Worm (Caenorhabditis elegans): Measurements from ENCODE around the gene clp-9.

DNA sequence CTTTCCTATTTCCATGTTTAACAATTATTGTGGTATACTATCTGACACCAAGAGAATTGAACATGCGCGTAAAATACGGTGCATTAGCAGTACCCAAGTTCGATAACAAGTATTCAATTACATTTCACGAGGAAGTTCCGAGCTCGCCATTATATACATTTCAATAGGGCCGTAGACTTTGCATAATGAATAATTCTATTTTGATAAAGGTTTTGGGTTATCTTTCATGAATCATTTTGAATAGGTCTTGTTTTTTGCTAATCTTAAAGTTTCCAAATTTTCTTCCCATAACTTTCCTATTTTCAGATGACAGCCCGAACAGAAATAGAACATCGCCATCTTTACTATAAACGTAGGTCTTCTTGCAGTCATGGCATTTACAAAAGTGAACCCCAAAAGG lies 40.5 kb upstream of the clp-9 start, which contains the start of gene C50H2.13:
- no peak for TF ChIP-seq dpl-1 (GFP tag; optimal IDR thresholded peaks at IDR 0.05)
- no peak for TF ChIP-seq nhr-42 (GFP tag; IDR thresholded peaks at IDR 0.05)

Data from whole organism, L4 larva.